Worm (Caenorhabditis elegans): ENCODE results near the gene erp-44.2.

DNA sequence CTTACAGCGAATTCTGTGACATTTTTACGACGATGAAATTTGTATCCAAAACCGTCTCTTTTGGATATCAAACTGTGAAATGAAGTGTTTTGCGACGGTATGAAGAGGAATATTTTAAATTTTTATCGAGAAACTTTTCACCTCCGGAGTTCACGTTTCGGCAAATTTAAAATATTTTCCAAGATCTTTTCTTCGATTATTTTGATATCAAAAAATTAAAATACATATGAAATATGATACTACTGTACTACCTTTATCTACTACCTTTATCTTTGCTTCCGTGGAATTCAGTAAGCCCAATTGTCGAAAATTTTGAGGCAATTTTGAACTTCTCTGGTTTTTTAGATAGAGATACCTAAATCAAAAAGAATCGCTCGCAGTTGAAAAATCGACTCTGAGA lies 43.3 kb upstream of the erp-44.2 start, which contains the start of gene kin-26:
- no peak for TF ChIP-seq hmg-1.2 (GFP tag; IDR thresholded peaks at IDR 0.05)
- TF ChIP-seq ztf-26 (tag; optimal IDR thresholded peaks at IDR 0.05): no peak
- no peak for TF ChIP-seq C06A6.2 (GFP tag; conservative IDR thresholded peaks at IDR 0.05)
- no peak for TF ChIP-seq madf-3 (GFP tag; IDR thresholded peaks at IDR 0.05)

Measured in whole organism, young adult.